Worm (Caenorhabditis elegans) whole organism, L4/young adult: ENCODE measurements around the gene ttr-29.

ENCODE experiments used
- dao-5 ChIP-seq: sonication (generic microtip); optimal IDR thresholded peaks from 2 replicates; lab custom pipeline; 2016; ENCODE audit warnings: missing genotype, missing genetic modification characterization, moderate library complexity, missing compliant biosample characterization
- him-1 ChIP-seq: sonication (generic microtip); optimal IDR thresholded peaks from 2 replicates; lab custom pipeline; 2016; ENCODE audit warnings: missing genotype, missing genetic modification reagents, missing genetic modification characterization, missing compliant biosample characterization

ce11 chrV:12885860-12886259 is 20.8 kb downstream of the ttr-29 start, which contains the start of gene glb-24:
- TF ChIP-seq dao-5 (tag; lab: Kevin White, UChicago) (no peak), him-1 (tag; lab: Kevin White, UChicago) (no peak)
